Worm (Caenorhabditis elegans) whole organism, mixed stage, embryonic: ENCODE measurements around the gene ZK154.1.

Experiments
- M03D4.4 ChIP-seq: sonication (generic microtip); optimal IDR thresholded peaks from 2 replicates; lab custom pipeline; 2017; ENCODE audit warnings: mild to moderate bottlenecking, missing genetic modification characterization, missing compliant biosample characterization
- blmp-1 ChIP-seq: fragments of 150-350 bp; optimal IDR thresholded peaks from 2 replicates; lab custom pipeline; 2014; ENCODE audit warnings: missing biosample characterization, missing genetic modification characterization
- ceh-39 ChIP-seq: fragments of 150-350 bp; optimal IDR thresholded peaks from 2 replicates; lab custom pipeline; 2014; ENCODE audit warnings: missing biosample characterization, missing genetic modification characterization
- ceh-83 ChIP-seq: fragments of 200-800 bp; sonication (Bioruptor generic); optimal IDR thresholded peaks from 2 replicates; lab custom pipeline; 2018; ENCODE audit warnings: mild to moderate bottlenecking, missing genetic modification characterization, missing compliant biosample characterization
- ces-1 ChIP-seq: fragments of 150-350 bp; optimal IDR thresholded peaks from 2 replicates; lab custom pipeline; 2014; ENCODE audit warnings: missing biosample characterization, missing genetic modification reagents, missing genetic modification characterization
- cnd-1 ChIP-seq: fragments of 200-800 bp; sonication (Bioruptor generic); optimal IDR thresholded peaks from 2 replicates; lab custom pipeline; 2018; ENCODE audit warnings: mild to moderate bottlenecking, missing genetic modification characterization, missing compliant biosample characterization
- elt-1 ChIP-seq: sonication (generic microtip); optimal IDR thresholded peaks from 2 replicates; lab custom pipeline; 2017; ENCODE audit warnings: missing genetic modification characterization, mild to moderate bottlenecking, missing compliant biosample characterization, antibody characterized with exemption, moderate library complexity, borderline replicate concordance; ENCODE audit not compliant: insufficient read depth
- elt-3 ChIP-seq: fragments of 150-350 bp; optimal IDR thresholded peaks from 2 replicates; lab custom pipeline; 2014; ENCODE audit warnings: missing biosample characterization, missing genetic modification characterization
- flh-1 ChIP-seq: fragments of 200-800 bp; sonication (Bioruptor generic); optimal IDR thresholded peaks from 2 replicates; lab custom pipeline; 2018; ENCODE audit warnings: mild to moderate bottlenecking, missing genetic modification characterization, moderate library complexity, missing compliant biosample characterization
- ham-2 ChIP-seq: fragments of 200-800 bp; sonication (Bioruptor generic); optimal IDR thresholded peaks from 2 replicates; lab custom pipeline; 2018; ENCODE audit warnings: mild to moderate bottlenecking, missing genetic modification characterization, missing compliant biosample characterization
- hlh-1 ChIP-seq: fragments of 150-350 bp; optimal IDR thresholded peaks from 2 replicates; lab custom pipeline; 2014; ENCODE audit warnings: missing biosample characterization, missing genetic modification reagents, missing genetic modification characterization
- lin-13 ChIP-seq: fragments of 150-350 bp; optimal IDR thresholded peaks from 2 replicates; lab custom pipeline; 2014; ENCODE audit warnings: missing biosample characterization, missing genetic modification characterization
- lsy-2 ChIP-seq: fragments of 150-350 bp; optimal IDR thresholded peaks from 2 replicates; lab custom pipeline; 2014; ENCODE audit warnings: missing biosample characterization, missing genetic modification characterization
- mab-5 ChIP-seq: fragments of 150-350 bp; optimal IDR thresholded peaks from 2 replicates; lab custom pipeline; 2014; ENCODE audit warnings: missing biosample characterization, missing genetic modification characterization
- mep-1 ChIP-seq: fragments of 150-350 bp; optimal IDR thresholded peaks from 2 replicates; lab custom pipeline; 2017; ENCODE audit warnings: missing biosample characterization, missing genetic modification reagents, missing genetic modification characterization, inconsistent platforms
- mls-2 ChIP-seq: sonication (generic microtip); optimal IDR thresholded peaks from 2 replicates; lab custom pipeline; 2016; ENCODE audit warnings: mild to moderate bottlenecking, missing genetic modification characterization, moderate library complexity, missing compliant biosample characterization
- nhr-12 ChIP-seq: fragments of 150-350 bp; optimal IDR thresholded peaks from 2 replicates; lab custom pipeline; 2014; ENCODE audit warnings: missing biosample characterization, missing genetic modification characterization
- nhr-2 ChIP-seq: fragments of 150-350 bp; optimal IDR thresholded peaks from 2 replicates; lab custom pipeline; 2014; ENCODE audit warnings: missing biosample characterization, missing genetic modification characterization
- nhr-237 ChIP-seq: fragments of 150-350 bp; optimal IDR thresholded peaks from 2 replicates; lab custom pipeline; 2014; ENCODE audit warnings: missing biosample characterization, missing genetic modification characterization
- nhr-28 ChIP-seq: fragments of 150-350 bp; optimal IDR thresholded peaks from 2 replicates; lab custom pipeline; 2014; ENCODE audit warnings: missing biosample characterization, missing genetic modification characterization
- nhr-76 ChIP-seq: sonication (generic microtip); optimal IDR thresholded peaks from 2 replicates; lab custom pipeline; 2017; ENCODE audit warnings: missing biosample characterization, missing genetic modification characterization
- pha-4 ChIP-seq: fragments of 150-350 bp; optimal IDR thresholded peaks from 2 replicates; lab custom pipeline; 2018; ENCODE audit warnings: missing biosample characterization, missing genetic modification reagents, missing genetic modification characterization
- sem-2 ChIP-seq: fragments of 200-800 bp; sonication (Bioruptor generic); optimal IDR thresholded peaks from 2 replicates; lab custom pipeline; 2018; ENCODE audit warnings: mild to moderate bottlenecking, missing genetic modification characterization, missing compliant biosample characterization
- snpc-4 ChIP-seq: fragments of 150-350 bp; optimal IDR thresholded peaks from 2 replicates; lab custom pipeline; 2014; ENCODE audit warnings: missing biosample characterization, missing genetic modification characterization
- sptf-1 ChIP-seq: sonication (generic microtip); optimal IDR thresholded peaks from 2 replicates; lab custom pipeline; 2017; ENCODE audit warnings: mild to moderate bottlenecking, missing genetic modification characterization, moderate library complexity, missing compliant biosample characterization
- tbx-8 ChIP-seq: fragments of 200-800 bp; sonication (Bioruptor generic); optimal IDR thresholded peaks from 2 replicates; lab custom pipeline; 2018; ENCODE audit warnings: mild to moderate bottlenecking, missing genetic modification characterization, moderate library complexity, missing compliant biosample characterization
- unc-120 ChIP-seq: sonication (generic microtip); optimal IDR thresholded peaks from 2 replicates; lab custom pipeline; 2017; ENCODE audit warnings: missing genetic modification characterization, missing compliant biosample characterization; ENCODE audit not compliant: poor library complexity, severe bottlenecking
- unc-39 ChIP-seq: fragments of 150-350 bp; optimal IDR thresholded peaks from 2 replicates; lab custom pipeline; 2014; ENCODE audit warnings: missing biosample characterization, missing genetic modification characterization
- unc-62 ChIP-seq: fragments of 150-350 bp; optimal IDR thresholded peaks from 2 replicates; lab custom pipeline; 2014; ENCODE audit warnings: missing biosample characterization, missing genetic modification reagents, missing genetic modification characterization
- zip-8 ChIP-seq: fragments of 150-350 bp; optimal IDR thresholded peaks from 2 replicates; lab custom pipeline; 2014; ENCODE audit warnings: missing biosample characterization, missing genetic modification characterization
- ztf-11 ChIP-seq: fragments of 150-350 bp; optimal IDR thresholded peaks from 2 replicates; lab custom pipeline; 2014; ENCODE audit warnings: missing biosample characterization, missing genetic modification characterization

Gene ZK154.1

DNA sequence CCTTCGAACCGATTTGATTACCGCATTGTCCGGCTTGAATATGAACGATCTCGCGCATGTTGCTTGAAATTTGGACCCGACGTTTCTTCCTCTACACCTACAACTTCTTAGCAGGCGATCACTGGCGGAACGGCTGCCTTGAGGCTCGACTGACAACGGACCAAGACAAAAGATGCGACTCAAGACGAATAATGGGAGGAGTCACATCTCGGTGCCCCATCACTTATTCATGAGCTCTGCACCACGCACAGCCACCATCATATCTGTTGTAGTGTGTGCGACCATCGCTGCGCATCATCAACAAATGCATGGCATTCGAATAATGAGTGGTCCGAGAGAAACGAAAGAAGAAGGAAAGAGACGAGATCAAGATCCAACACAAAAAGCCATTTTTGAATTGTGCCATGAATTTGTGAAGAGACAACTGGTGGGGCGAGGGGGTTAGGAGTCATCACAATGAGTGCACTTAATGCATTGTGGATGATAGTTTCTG lies 2.8 kb upstream of the ZK154.1 start, which contains the start of gene mec-7:
mec-7 (minus strand) TSS at position 181 of the 493 bp plus-strand sequence.
- TF ChIP-seq nhr-237 (tag; lab: Kevin White, UChicago) (no peak), unc-62 (GFP tag; lab: Kevin White, UChicago) (no peak), mab-5 (tag; lab: Kevin White, UChicago) (no peak), ces-1 (GFP tag; lab: Kevin White, UChicago) (no peak), elt-3 (tag; lab: Kevin White, UChicago) (no peak), sptf-1 (no peak), ceh-39 (no peak), zip-8 (tag; lab: Kevin White, UChicago) (no peak), hlh-1 (tag; lab: Kevin White, UChicago) (no peak), nhr-76 (tag; lab: Kevin White, UChicago) (no peak), elt-1 (no peak), lin-13 (tag; lab: Kevin White, UChicago) (no peak)

DNA sequence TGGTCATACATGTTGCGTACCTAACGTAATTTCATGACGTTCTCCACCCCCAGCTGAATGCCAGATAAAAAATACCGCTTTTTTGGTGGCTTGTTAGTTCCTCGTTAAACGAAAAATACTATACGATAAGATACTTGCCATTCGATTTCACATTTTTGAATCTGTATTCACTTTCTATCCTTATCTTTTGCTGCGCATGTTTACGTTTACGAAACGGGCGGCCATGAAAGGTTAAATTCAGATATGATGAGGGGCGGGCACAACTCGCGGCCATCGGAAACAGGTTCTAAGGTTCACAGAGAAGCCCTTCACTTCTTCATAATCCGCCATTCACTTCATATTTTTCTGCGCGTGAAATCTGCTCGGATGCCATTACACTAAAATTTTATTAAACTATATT lies 591 bp upstream of the ZK154.1 start:
- TF ChIP-seq cnd-1 (tag; lab: Kevin White, UChicago) (no peak), M03D4.4 (no peak), unc-39 (no peak)

DNA sequence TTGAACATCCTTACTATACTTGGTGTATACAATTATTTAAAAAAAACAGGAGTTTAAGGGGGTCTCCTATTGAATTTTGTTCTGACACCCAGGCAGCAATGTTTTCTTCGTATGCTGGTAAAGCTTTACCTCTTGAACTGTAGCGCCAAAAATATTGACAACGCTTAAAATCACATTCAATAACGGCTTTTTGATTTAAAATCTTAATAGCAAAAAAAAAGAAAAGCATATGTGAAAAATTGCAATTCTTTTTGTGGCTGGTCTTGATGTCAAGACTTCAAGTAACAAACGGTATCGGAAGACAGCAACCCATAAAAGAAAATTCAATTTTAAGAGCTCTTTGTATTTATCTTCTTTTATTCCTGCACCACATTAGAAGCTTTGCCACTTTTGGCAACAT lies 2.5 kb downstream of the ZK154.1 start:
- TF ChIP-seq cnd-1 (tag; lab: Kevin White, UChicago) (no peak), nhr-76 (tag; lab: Kevin White, UChicago) (no peak), snpc-4 (tag; lab: Kevin White, UChicago) (no peak), ceh-39 (no peak), nhr-2 (tag; lab: Kevin White, UChicago) (no peak)
- TF ChIP-seq, all 35 proteins: peak for 0

DNA sequence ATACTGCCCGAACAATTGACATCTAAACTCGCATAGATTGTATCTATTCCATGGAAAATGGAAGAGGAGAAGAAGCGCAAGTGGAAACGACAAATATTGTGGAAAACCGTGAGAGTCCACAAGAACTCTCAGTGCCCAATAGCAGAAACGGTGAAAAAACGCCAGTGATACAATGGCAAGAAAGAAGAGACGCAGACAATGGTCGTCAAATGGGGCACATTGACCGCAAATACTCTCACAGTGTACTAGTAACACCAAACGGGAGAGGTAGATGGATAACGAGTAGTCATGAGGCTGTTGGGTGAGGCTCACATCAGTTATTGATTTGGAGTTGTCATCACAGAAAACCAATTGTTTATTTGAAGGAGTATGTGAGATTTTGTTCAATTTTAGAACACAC lies 3.0 kb downstream of the ZK154.1 start, which contains the start of gene ZK154.4:
ZK154.4 (minus strand) TSS at position 27 of the 400 bp plus-strand sequence.
- TF ChIP-seq M03D4.4 (no peak), lin-13 (tag; lab: Kevin White, UChicago) (peak; percentile 21), mls-2 (peak; percentile 15), unc-120 (tag; lab: Kevin White, UChicago) (peak; percentile 10), nhr-2 (tag; lab: Kevin White, UChicago) (no peak), nhr-28 (tag; lab: Kevin White, UChicago) (no peak), mab-5 (tag; lab: Kevin White, UChicago) (no peak), nhr-76 (tag; lab: Kevin White, UChicago) (no peak), ces-1 (GFP tag; lab: Kevin White, UChicago) (peak; percentile 21), flh-1 (no peak), lsy-2 (tag; lab: Kevin White, UChicago) (peak; percentile 38), mep-1 (tag; lab: Kevin White, UChicago) (peak; percentile 43), tbx-8 (GFP tag; lab: Kevin White, UChicago) (no peak), ztf-11 (tag; lab: Kevin White, UChicago) (no peak), pha-4 (tag; lab: Kevin White, UChicago) (peak; percentile 29), sem-2 (GFP tag; lab: Kevin White, UChicago) (no peak)

DNA sequence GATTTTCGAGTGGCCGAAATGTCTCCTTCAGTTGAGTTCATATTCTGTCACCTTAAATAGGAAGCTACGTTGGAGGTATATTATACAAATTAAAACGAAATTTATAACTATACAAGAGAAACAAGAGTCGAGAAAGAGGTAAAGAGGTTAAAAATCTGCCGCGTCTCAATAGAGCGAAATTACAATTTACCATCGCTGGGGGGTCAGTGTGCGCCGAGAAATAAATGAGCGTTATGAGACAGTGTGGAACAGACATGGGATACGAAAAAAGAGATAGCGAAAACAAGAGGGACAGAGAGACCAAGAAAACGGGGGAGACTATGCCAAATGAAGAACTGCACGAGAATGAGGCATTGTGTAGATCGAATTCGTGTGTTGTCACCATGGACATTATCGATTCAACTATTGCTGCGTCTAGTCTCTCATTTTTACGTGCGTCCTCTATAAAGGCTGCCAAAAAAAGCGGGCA lies 8.5 kb downstream of the ZK154.1 start, which contains the start of gene ZK154.5:
ZK154.5 (minus strand) TSS at position 51 of the 469 bp plus-strand sequence.
- TF ChIP-seq blmp-1 = no peak
- peak; percentile 9 for TF ChIP-seq lsy-2 (tag; lab: Kevin White, UChicago)
- TF ChIP-seq flh-1 = no peak
- peak; percentile 35 for TF ChIP-seq hlh-1 (tag; lab: Kevin White, UChicago)
- no peak for TF ChIP-seq nhr-76 (tag; lab: Kevin White, UChicago)
- TF ChIP-seq ceh-39 = peak; percentile 82
- TF ChIP-seq nhr-12 (tag; lab: Kevin White, UChicago) = no peak
- TF ChIP-seq pha-4 (tag; lab: Kevin White, UChicago) = peak; percentile 7
- TF ChIP-seq elt-1 = peak; percentile 8
- peak; percentile 9 for TF ChIP-seq unc-62 (GFP tag; lab: Kevin White, UChicago)
- no peak for TF ChIP-seq nhr-28 (tag; lab: Kevin White, UChicago)
- TF ChIP-seq cnd-1 (tag; lab: Kevin White, UChicago) = peak; percentile 36
- peak; percentile 81 for TF ChIP-seq unc-120 (tag; lab: Kevin White, UChicago)
- no peak for TF ChIP-seq ham-2
- peak; percentile 43 for TF ChIP-seq ces-1 (GFP tag; lab: Kevin White, UChicago)
- TF ChIP-seq ceh-83 (GFP tag; lab: Kevin White, UChicago) = peak; percentile 31
- peak; percentile 80 for TF ChIP-seq mep-1 (tag; lab: Kevin White, UChicago)
- TF ChIP-seq, all 35 proteins: peak for 11
